Worm (Caenorhabditis elegans) whole organism, L4/young adult: Measurements from ENCODE around the gene D1025.10.

Source experiments
- W03F9.2 ChIP-seq: fragments of 150-350 bp; optimal IDR thresholded peaks from 2 replicates; lab custom pipeline; 2014; ENCODE audit warnings: missing biosample characterization, missing genetic modification characterization
- dao-5 ChIP-seq: sonication (generic microtip); optimal IDR thresholded peaks from 2 replicates; lab custom pipeline; 2016; ENCODE audit warnings: missing genotype, missing genetic modification characterization, moderate library complexity, missing compliant biosample characterization
- him-1 ChIP-seq: sonication (generic microtip); optimal IDR thresholded peaks from 2 replicates; lab custom pipeline; 2016; ENCODE audit warnings: missing genotype, missing genetic modification reagents, missing genetic modification characterization, missing compliant biosample characterization

DNA sequence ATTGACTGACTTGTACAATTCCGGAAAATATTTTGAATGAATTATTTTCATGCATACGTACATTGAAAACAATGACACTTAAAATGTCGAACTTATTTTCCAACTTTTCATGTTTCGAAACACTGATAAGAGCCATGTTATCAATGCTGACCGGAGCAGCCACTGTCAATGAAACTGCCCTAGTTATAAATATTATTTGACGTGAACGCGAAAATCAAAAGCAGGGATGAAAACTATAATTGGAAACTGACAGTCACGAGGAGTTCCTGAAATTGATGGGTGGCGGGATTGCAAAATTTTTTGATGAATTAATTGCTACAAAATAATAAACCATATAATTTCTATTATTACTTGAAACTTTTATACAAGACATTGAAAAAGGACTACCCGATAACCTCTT is 22.8 kb downstream of the D1025.10 start:
- TF ChIP-seq W03F9.2 (tag; lab: Kevin White, UChicago) (no peak), him-1 (tag; lab: Kevin White, UChicago) (no peak), dao-5 (tag; lab: Kevin White, UChicago) (no peak)
